Fruit fly (Drosophila melanogaster) whole organism, pupa: Measurements from ENCODE around the gene CG1265.

Experiments
- CG10348 ChIP-seq: fragments of 200-800 bp; sonication (Bioruptor generic); IDR thresholded peaks from 2 replicates; pipeline ENCODE4 v1.3.6; 2022; ENCODE audit warnings: missing biosample characterization, missing genetic modification characterization
- CG12605 ChIP-seq: fragments of 200-800 bp; sonication (Bioruptor generic); IDR thresholded peaks from 2 replicates; pipeline ENCODE4 v1.3.6; 2022; ENCODE audit warnings: missing biosample characterization, missing genetic modification characterization
- CG13204 ChIP-seq: fragments of 200-800 bp; sonication (Bioruptor generic); optimal IDR thresholded peaks from 2 replicates; lab custom pipeline; 2018; ENCODE audit warnings: missing biosample characterization, mild to moderate bottlenecking, missing genetic modification characterization, moderate library complexity
- CG14655 ChIP-seq: fragments of 200-800 bp; sonication (Bioruptor generic); optimal IDR thresholded peaks from 3 replicates; lab custom pipeline; 2017; ENCODE audit warnings: mild to moderate bottlenecking, missing biosample characterization, missing genetic modification reagents, missing genetic modification characterization
- CG15710 ChIP-seq: fragments of 200-800 bp; sonication (Bioruptor generic); optimal IDR thresholded peaks from 2 replicates; lab custom pipeline; 2018; ENCODE audit warnings: missing biosample characterization, mild to moderate bottlenecking, missing genetic modification characterization, moderate library complexity
- CG17806 ChIP-seq: fragments of 200-800 bp; sonication (Bioruptor generic); optimal IDR thresholded peaks from 2 replicates; lab custom pipeline; 2018; ENCODE audit warnings: missing biosample characterization, mild to moderate bottlenecking, missing genetic modification characterization, moderate library complexity
- CG32121 ChIP-seq: fragments of 200-800 bp; sonication (Bioruptor generic); IDR thresholded peaks from 2 replicates; pipeline ENCODE4 v1.3.6; 2022; ENCODE audit warnings: missing biosample characterization, missing genetic modification characterization
- CG34367 ChIP-seq: fragments of 200-800 bp; sonication (Bioruptor generic); optimal IDR thresholded peaks from 2 replicates; lab custom pipeline; 2018; ENCODE audit warnings: missing biosample characterization, mild to moderate bottlenecking, missing genetic modification characterization
- CG4496 ChIP-seq: fragments of 200-800 bp; sonication (Bioruptor generic); IDR thresholded peaks from 3 replicates; pipeline ENCODE4 v1.3.6; 2022; ENCODE audit warnings: missing biosample characterization, missing genetic modification characterization
- CG8159 ChIP-seq: fragments of 200-800 bp; sonication (Bioruptor generic); optimal IDR thresholded peaks from 3 replicates; lab custom pipeline; 2018; ENCODE audit warnings: missing biosample characterization, mild to moderate bottlenecking, missing genetic modification characterization, moderate library complexity
- CG8301 ChIP-seq: fragments of 200-800 bp; sonication (Bioruptor generic); optimal IDR thresholded peaks from 2 replicates; lab custom pipeline; 2018; ENCODE audit warnings: missing biosample characterization, mild to moderate bottlenecking, missing genetic modification characterization
- CG9948 ChIP-seq: fragments of 200-800 bp; sonication (Bioruptor generic); optimal IDR thresholded peaks from 2 replicates; lab custom pipeline; 2018; ENCODE audit warnings: missing biosample characterization, mild to moderate bottlenecking, missing genetic modification characterization, moderate library complexity
- D1 ChIP-seq: fragments of 200-800 bp; sonication (Bioruptor generic); optimal IDR thresholded peaks from 2 replicates; lab custom pipeline; 2018; ENCODE audit warnings: missing biosample characterization, mild to moderate bottlenecking, missing genetic modification characterization, moderate library complexity
- EcR ChIP-seq: fragments of 200-800 bp; sonication (Bioruptor generic); optimal IDR thresholded peaks from 3 replicates; lab custom pipeline; 2019; ENCODE audit warnings: missing biosample characterization, missing genetic modification characterization, mild to moderate bottlenecking, moderate library complexity, missing genetic modification reagents
- Ets98B ChIP-seq: fragments of 200-800 bp; sonication (Bioruptor generic); IDR thresholded peaks from 2 replicates; pipeline ENCODE4 v1.3.6; 2022; ENCODE audit warnings: missing biosample characterization, missing genetic modification characterization
- Pif1A ChIP-seq: fragments of 200-800 bp; sonication (Bioruptor generic); optimal IDR thresholded peaks from 3 replicates; lab custom pipeline; 2016; ENCODE audit warnings: missing biosample characterization, missing genetic modification characterization
- Pif1B ChIP-seq: fragments of 200-800 bp; sonication (Bioruptor generic); optimal IDR thresholded peaks from 3 replicates; lab custom pipeline; 2016; ENCODE audit warnings: missing biosample characterization, missing genetic modification characterization
- Snoo ChIP-seq: fragments of 200-800 bp; sonication (Bioruptor generic); optimal IDR thresholded peaks from 3 replicates; lab custom pipeline; 2017; ENCODE audit warnings: missing biosample characterization, mild to moderate bottlenecking, missing genetic modification characterization, inconsistent platforms
- fd96Ca ChIP-seq: fragments of 200-800 bp; sonication (Bioruptor generic); IDR thresholded peaks from 3 replicates; pipeline ENCODE4 v1.3.6; 2022; ENCODE audit warnings: missing biosample characterization, missing genetic modification characterization
- gl ChIP-seq: fragments of 200-800 bp; sonication (Bioruptor generic); optimal IDR thresholded peaks from 2 replicates; lab custom pipeline; 2018; ENCODE audit warnings: missing biosample characterization, mild to moderate bottlenecking, missing genetic modification characterization
- rn ChIP-seq: fragments of 200-800 bp; sonication (Bioruptor generic); IDR thresholded peaks from 2 replicates; pipeline ENCODE4 v1.3.6; 2022; ENCODE audit warnings: missing biosample characterization, missing genetic modification characterization

Gene CG1265

dm6 chr3L:4254301-4254834 is at the start of gene CG1265, which contains the start of gene ago:
TSS of gene CG1265 (plus strand) at chr3L:4254776.
TSS of gene ago (minus strand) at chr3L:4254306.
- TF ChIP-seq Ets98B (GFP tag; lab: Robert Waterston, UW) (0 out of 2 replicates have a peak, but pooled peaks have one; percentile 1), CG14655 (GFP tag; lab: Kevin White, UChicago) (no peak), CG9948 (tag; lab: Kevin White, UChicago) (peak; percentile 6), CG8159 (tag; lab: Kevin White, UChicago) (peak; percentile 39), fd96Ca (GFP tag; lab: Robert Waterston, UW) (no peak), CG17806 (tag; lab: Kevin White, UChicago) (peak; percentile 20), CG4496 (GFP tag; lab: Robert Waterston, UW) (peak; percentile 20; the same call in 2 of the 3 replicates), CG15710 (tag; lab: Kevin White, UChicago) (peak; percentile 44), rn (no peak), CG8301 (tag; lab: Kevin White, UChicago) (no peak), Snoo (tag; lab: Kevin White, UChicago) (peak; percentile 37), CG13204 (GFP tag; lab: Kevin White, UChicago) (no peak), gl (tag; lab: Kevin White, UChicago) (no peak), D1 (tag; lab: Kevin White, UChicago) (no peak)

- no peak for TF ChIP-seq EcR (GFP tag; lab: Kevin White, UChicago)
- TF ChIP-seq, all 21 proteins: peak for 0
These were observed 49.7 kb upstream of the CG1265 start for dm6 chr3L:4204867-4205266.

- TF ChIP-seq fd96Ca (GFP tag; lab: Robert Waterston, UW) (no peak), Pif1A (GFP tag; lab: Kevin White, UChicago) (no peak), CG15710 (tag; lab: Kevin White, UChicago) (no peak), CG34367 (tag; lab: Kevin White, UChicago) (no peak), rn (no peak), Pif1B (no peak), CG32121 (GFP tag; lab: Robert Waterston, UW) (no peak), CG8159 (tag; lab: Kevin White, UChicago) (no peak), CG13204 (GFP tag; lab: Kevin White, UChicago) (no peak), gl (tag; lab: Kevin White, UChicago) (no peak), CG4496 (GFP tag; lab: Robert Waterston, UW) (no peak), EcR (GFP tag; lab: Kevin White, UChicago) (no peak), Ets98B (GFP tag; lab: Robert Waterston, UW) (no peak), CG8301 (tag; lab: Kevin White, UChicago) (no peak), D1 (tag; lab: Kevin White, UChicago) (no peak), CG10348 (GFP tag; lab: Robert Waterston, UW) (no peak), Snoo (tag; lab: Kevin White, UChicago) (no peak), CG9948 (tag; lab: Kevin White, UChicago) (no peak)
These were observed 45.5 kb upstream of the CG1265 start, which contains the start of gene Cpr64Aa for dm6 chr3L:4209078-4209477. TSS of gene Cpr64Aa (minus strand) at chr3L:4209178.

dm6 chr3L:4209731-4210130 is 44.8 kb upstream of the CG1265 start:
- peak; percentile 4 for TF ChIP-seq CG9948 (tag; lab: Kevin White, UChicago)
- peak; percentile 79 for TF ChIP-seq Ets98B (GFP tag; lab: Robert Waterston, UW)
- TF ChIP-seq gl (tag; lab: Kevin White, UChicago), result no peak
- peak; percentile 45 for TF ChIP-seq CG8301 (tag; lab: Kevin White, UChicago)
- peak; percentile 88 for TF ChIP-seq CG32121 (GFP tag; lab: Robert Waterston, UW)
- TF ChIP-seq CG4496 (GFP tag; lab: Robert Waterston, UW), result peak; percentile 83
- TF ChIP-seq CG12605 (GFP tag; lab: Robert Waterston, UW), result no peak
- peak; percentile 61 for TF ChIP-seq fd96Ca (GFP tag; lab: Robert Waterston, UW)

dm6 chr3L:4211440-4211839 is 43.1 kb upstream of the CG1265 start, which contains the start of gene Cpr64Ab:
TSS of gene Cpr64Ab (minus strand) at chr3L:4211540.
- TF ChIP-seq CG34367 (tag; lab: Kevin White, UChicago) (no peak), Snoo (tag; lab: Kevin White, UChicago) (no peak), CG13204 (GFP tag; lab: Kevin White, UChicago) (no peak), CG4496 (GFP tag; lab: Robert Waterston, UW) (no peak), EcR (GFP tag; lab: Kevin White, UChicago) (no peak), CG10348 (GFP tag; lab: Robert Waterston, UW) (no peak), D1 (tag; lab: Kevin White, UChicago) (no peak), CG9948 (tag; lab: Kevin White, UChicago) (no peak), fd96Ca (GFP tag; lab: Robert Waterston, UW) (no peak), CG32121 (GFP tag; lab: Robert Waterston, UW) (no peak), CG17806 (tag; lab: Kevin White, UChicago) (no peak), rn (no peak), CG12605 (GFP tag; lab: Robert Waterston, UW) (no peak)

dm6 chr3L:4212815-4213214 is 41.8 kb upstream of the CG1265 start, which contains the start of gene Cpr64Ac:
TSS of gene Cpr64Ac (minus strand) at chr3L:4212915.
- TF ChIP-seq CG8159 (tag; lab: Kevin White, UChicago) (no peak), D1 (tag; lab: Kevin White, UChicago) (no peak), CG9948 (tag; lab: Kevin White, UChicago) (no peak), gl (tag; lab: Kevin White, UChicago) (no peak), Ets98B (GFP tag; lab: Robert Waterston, UW) (no peak), CG17806 (tag; lab: Kevin White, UChicago) (no peak), CG8301 (tag; lab: Kevin White, UChicago) (no peak), CG14655 (GFP tag; lab: Kevin White, UChicago) (no peak), EcR (GFP tag; lab: Kevin White, UChicago) (no peak), CG4496 (GFP tag; lab: Robert Waterston, UW) (no peak), CG32121 (GFP tag; lab: Robert Waterston, UW) (no peak), Snoo (tag; lab: Kevin White, UChicago) (no peak), CG34367 (tag; lab: Kevin White, UChicago) (no peak), rn (no peak), fd96Ca (GFP tag; lab: Robert Waterston, UW) (no peak), Pif1B (no peak), Pif1A (GFP tag; lab: Kevin White, UChicago) (no peak), CG15710 (tag; lab: Kevin White, UChicago) (no peak), CG12605 (GFP tag; lab: Robert Waterston, UW) (no peak)
